Worm (Caenorhabditis elegans) whole organism, early embryonic: ENCODE data around the gene str-155.

Experiments used
- B0310.2 ChIP-seq: sonication (generic microtip); optimal IDR thresholded peaks from 2 replicates; lab custom pipeline; 2016; ENCODE audit warnings: mild to moderate bottlenecking, missing genetic modification characterization, missing compliant biosample characterization
- F13C5.2 ChIP-seq: sonication (generic microtip); optimal IDR thresholded peaks from 2 replicates; lab custom pipeline; 2017; ENCODE audit warnings: mild to moderate bottlenecking, missing genetic modification characterization, inconsistent platforms, missing compliant biosample characterization
- aly-1 ChIP-seq: sonication (generic microtip); optimal IDR thresholded peaks from 2 replicates; lab custom pipeline; 2016; ENCODE audit warnings: missing genetic modification characterization, missing compliant biosample characterization
- ama-1 ChIP-seq: fragments of 150-350 bp; optimal IDR thresholded peaks from 2 replicates; lab custom pipeline; 2014
- ceh-13 ChIP-seq: fragments of 200-800 bp; sonication (Bioruptor generic); optimal IDR thresholded peaks from 2 replicates; lab custom pipeline; 2018; ENCODE audit warnings: mild to moderate bottlenecking, missing genetic modification characterization, missing compliant biosample characterization
- ceh-36 ChIP-seq: sonication (generic microtip); optimal IDR thresholded peaks from 2 replicates; lab custom pipeline; 2016; ENCODE audit warnings: missing genetic modification characterization, inconsistent platforms, missing compliant biosample characterization
- ets-7 ChIP-seq: sonication (generic microtip); optimal IDR thresholded peaks from 2 replicates; lab custom pipeline; 2016; ENCODE audit warnings: missing genotype, missing genetic modification characterization, missing compliant biosample characterization
- flt-1 ChIP-seq: fragments of 200-800 bp; sonication (Bioruptor generic); IDR thresholded peaks from 2 replicates; pipeline ENCODE4 v1.3.6; 2022; ENCODE audit warnings: missing genetic modification characterization, missing compliant biosample characterization
- hmbx-1 ChIP-seq: sonication (generic microtip); optimal IDR thresholded peaks from 2 replicates; lab custom pipeline; 2016; ENCODE audit warnings: mild to moderate bottlenecking, missing genetic modification characterization, missing compliant biosample characterization
- hmg-4 ChIP-seq: fragments of 200-800 bp; sonication (Bioruptor generic); optimal IDR thresholded peaks from 2 replicates; lab custom pipeline; 2018; ENCODE audit warnings: mild to moderate bottlenecking, missing genetic modification characterization, missing compliant biosample characterization
- hnd-1 ChIP-seq: sonication (generic microtip); optimal IDR thresholded peaks from 2 replicates; lab custom pipeline; 2016; ENCODE audit warnings: missing genetic modification characterization, missing compliant biosample characterization
- pes-1 ChIP-seq: fragments of 200-800 bp; sonication (Bioruptor generic); IDR thresholded peaks from 2 replicates; pipeline ENCODE4 v1.3.6; 2022; ENCODE audit warnings: missing genetic modification reagents, missing genetic modification characterization, missing compliant biosample characterization
- scrt-1 ChIP-seq: fragments of 200-800 bp; sonication (Bioruptor generic); IDR thresholded peaks from 2 replicates; pipeline ENCODE4 v1.3.6; 2022; ENCODE audit warnings: missing genetic modification characterization, missing compliant biosample characterization
- sea-1 ChIP-seq: fragments of 200-800 bp; sonication (Bioruptor generic); conservative IDR thresholded peaks from 2 replicates; pipeline ENCODE4 v1.3.6; 2022; ENCODE audit warnings: missing genetic modification characterization, missing compliant biosample characterization
- tbx-11 ChIP-seq: fragments of 200-800 bp; sonication (Bioruptor generic); IDR thresholded peaks from 2 replicates; pipeline ENCODE4 v1.3.6; 2022; ENCODE audit warnings: missing genetic modification characterization, missing compliant biosample characterization
- tbx-37 ChIP-seq: fragments of 200-800 bp; sonication (Bioruptor generic); conservative IDR thresholded peaks from 2 replicates; pipeline ENCODE4 v1.3.6; 2022; ENCODE audit warnings: missing genetic modification reagents, missing genetic modification characterization, missing compliant biosample characterization
- tra-4 ChIP-seq: sonication (generic microtip); optimal IDR thresholded peaks from 2 replicates; lab custom pipeline; 2017; ENCODE audit warnings: missing genetic modification characterization, missing compliant biosample characterization

str-155 gene

DNA sequence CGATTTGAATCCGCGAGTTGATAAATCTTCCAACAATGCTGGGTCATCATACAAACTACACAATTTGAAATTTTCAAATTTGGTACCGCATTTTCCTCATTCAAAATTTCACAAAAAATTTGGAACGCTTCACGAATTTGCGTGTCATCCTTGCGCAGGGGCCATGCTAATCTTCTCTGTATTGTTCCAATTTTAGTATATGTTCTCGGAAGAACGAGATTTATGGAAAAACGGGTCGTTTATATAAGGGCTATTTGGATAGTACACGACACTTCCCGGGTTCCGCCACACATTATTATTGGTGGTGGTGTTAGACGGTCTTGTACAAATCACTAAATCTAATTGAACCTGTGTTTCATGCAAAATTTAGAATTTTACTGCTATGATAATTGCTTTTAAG, 30.4 kb upstream of the str-155 start:
- TF ChIP-seq flt-1 = no peak
- TF ChIP-seq tbx-11 = no peak
- TF ChIP-seq ceh-36 (tag; lab: Kevin White, UChicago) = peak; percentile 1
- no peak for TF ChIP-seq scrt-1 (GFP tag; lab: Robert Waterston, UW)
- TF ChIP-seq ama-1 (lab: Kevin White, UChicago) = no peak
- TF ChIP-seq sea-1 (GFP tag; lab: Robert Waterston, UW) = 0 out of 2 replicates have a peak, but pooled peaks have one; percentile 49
- TF ChIP-seq pes-1 (GFP tag; lab: Robert Waterston, UW) = 0 out of 2 replicates have a peak, but pooled peaks have one; percentile 59
- TF ChIP-seq tra-4 (tag; lab: Kevin White, UChicago) = no peak
- TF ChIP-seq B0310.2 (tag; lab: Kevin White, UChicago) = no peak
- no peak for TF ChIP-seq hmg-4

DNA sequence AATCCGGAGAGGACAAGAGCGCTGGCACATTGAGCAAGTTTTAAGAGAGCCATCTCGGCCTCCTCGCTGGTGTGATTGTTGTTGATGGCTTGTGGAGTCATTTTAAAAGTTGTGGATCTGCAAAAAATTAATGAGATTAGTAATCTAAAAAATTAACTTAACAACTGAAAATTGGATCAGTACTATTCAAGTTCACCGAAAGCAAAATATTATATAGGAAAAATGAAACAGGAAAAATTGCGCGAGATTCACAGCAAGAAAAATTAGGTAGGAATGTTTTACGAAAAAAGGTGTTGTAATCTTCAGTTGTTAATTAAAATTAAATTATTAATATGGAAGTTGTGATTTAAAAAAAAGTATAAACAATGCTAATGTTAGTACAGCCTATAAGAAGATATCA, 28.5 kb upstream of the str-155 start, which contains the start of gene T08B6.1:
TSS of gene T08B6.1 (minus strand) at position 101 of the 400 bp plus-strand sequence.
- no peak for TF ChIP-seq scrt-1 (GFP tag; lab: Robert Waterston, UW)
- no peak for TF ChIP-seq tra-4 (tag; lab: Kevin White, UChicago)
- TF ChIP-seq flt-1 = no peak
- TF ChIP-seq ets-7 = no peak
- TF ChIP-seq F13C5.2 (tag; lab: Kevin White, UChicago) = no peak
- no peak for TF ChIP-seq ceh-36 (tag; lab: Kevin White, UChicago)
- TF ChIP-seq tbx-11 = no peak
- no peak for TF ChIP-seq sea-1 (GFP tag; lab: Robert Waterston, UW)

DNA sequence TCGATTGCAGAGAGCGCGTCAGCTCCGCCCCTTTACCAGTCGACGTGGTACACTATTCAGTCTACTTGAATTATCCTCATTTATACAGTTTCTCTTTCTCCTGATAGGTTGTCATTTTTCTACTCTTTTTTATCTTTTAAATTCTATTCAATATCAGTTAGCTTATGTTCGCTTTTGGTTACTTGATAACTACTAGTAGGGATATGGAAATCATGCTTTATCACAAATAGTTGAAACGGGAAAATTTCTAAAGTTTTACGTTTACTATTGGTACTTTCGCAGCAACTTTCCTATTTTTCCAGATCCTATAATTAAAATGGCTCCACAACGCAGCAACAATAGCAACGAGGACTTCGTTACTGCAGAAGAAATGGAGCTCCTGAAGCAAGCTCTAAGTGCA, 26.2 kb upstream of the str-155 start, which contains the start of gene sgnh-1:
TSS of gene sgnh-1 (plus strand) at position 301 of the 400 bp plus-strand sequence.
- TF ChIP-seq flt-1 (no peak), sea-1 (GFP tag; lab: Robert Waterston, UW) (no peak), tbx-37 (no peak), ama-1 (lab: Kevin White, UChicago) (no peak), pes-1 (GFP tag; lab: Robert Waterston, UW) (no peak), scrt-1 (GFP tag; lab: Robert Waterston, UW) (no peak), F13C5.2 (tag; lab: Kevin White, UChicago) (no peak), hnd-1 (tag; lab: Kevin White, UChicago) (no peak)

DNA sequence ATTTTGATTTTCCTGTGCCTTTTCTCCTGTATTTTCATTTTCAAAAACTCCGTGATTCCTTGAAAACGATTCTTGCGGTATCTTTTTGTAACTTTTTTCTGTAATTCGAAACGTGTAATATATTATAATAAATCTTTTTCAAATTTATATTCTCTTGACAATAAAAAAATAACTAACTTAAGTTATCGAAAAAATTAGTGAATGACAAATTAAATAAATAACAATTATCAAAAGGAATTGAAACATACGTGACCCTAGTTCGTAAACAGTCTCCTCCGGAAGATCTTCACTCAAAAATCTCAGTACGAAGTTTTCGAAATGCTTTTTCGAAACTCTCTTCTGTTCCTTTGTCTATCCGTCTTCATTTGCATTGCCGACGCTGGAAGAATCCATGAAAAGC, 25.2 kb upstream of the str-155 start, which contains the start of gene T08B6.9:
TSS of gene T08B6.9 (plus strand) at position 301 of the 400 bp plus-strand sequence.
- TF ChIP-seq tbx-37 (no peak), pes-1 (GFP tag; lab: Robert Waterston, UW) (no peak), tra-4 (tag; lab: Kevin White, UChicago) (no peak)

DNA sequence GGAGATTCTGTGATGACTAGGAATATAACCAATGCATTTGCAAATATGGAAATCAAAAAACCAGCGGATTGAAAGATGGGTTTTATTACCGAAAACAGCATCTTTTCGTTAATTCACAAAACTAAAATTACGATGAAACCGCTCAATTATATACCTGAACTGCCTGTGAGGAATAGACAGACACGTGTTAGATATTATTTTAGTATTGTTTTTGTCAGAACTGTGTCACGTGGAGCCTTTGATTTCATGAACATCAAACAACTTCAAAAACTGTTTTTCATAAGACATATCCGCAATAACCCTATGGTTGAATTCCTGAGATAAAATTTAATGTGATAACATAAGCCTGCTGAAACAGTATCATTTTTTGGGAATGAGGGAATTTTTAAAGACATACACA, 11.8 kb upstream of the str-155 start, which contains the start of gene str-161:
TSS of gene str-161 (minus strand) at position 101 of the 400 bp plus-strand sequence.
- TF ChIP-seq ets-7 = no peak
- no peak for TF ChIP-seq flt-1
- no peak for TF ChIP-seq hnd-1 (tag; lab: Kevin White, UChicago)
- no peak for TF ChIP-seq F13C5.2 (tag; lab: Kevin White, UChicago)
- TF ChIP-seq hmg-4 = no peak
- TF ChIP-seq ceh-36 (tag; lab: Kevin White, UChicago) = no peak
- no peak for TF ChIP-seq aly-1

DNA sequence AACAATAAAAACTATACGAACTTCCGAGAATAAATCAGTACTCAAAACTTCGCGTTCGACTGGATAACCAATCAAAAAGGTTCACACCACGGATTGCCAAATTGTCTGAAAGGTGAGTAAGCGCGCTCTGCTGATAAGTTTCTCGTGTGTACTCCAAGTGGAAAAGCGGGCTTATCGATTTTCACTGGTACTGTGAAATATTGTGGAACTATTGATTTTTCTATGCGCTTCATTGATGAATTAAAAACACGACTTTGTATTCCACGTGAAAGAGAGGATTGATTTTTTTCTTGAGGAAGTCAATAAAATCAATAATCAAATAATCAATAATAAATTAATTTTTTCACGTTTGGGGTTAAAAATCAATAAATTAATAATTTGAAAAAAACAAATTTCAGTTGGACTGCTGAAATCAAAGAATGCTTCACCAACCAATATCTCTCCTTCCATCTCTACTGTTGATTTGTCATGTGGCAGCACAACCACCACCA, 10.1 kb upstream of the str-155 start, which contains the start of gene T08B6.4:
TSS of gene T08B6.4 (plus strand) at position 51 of the 491 bp plus-strand sequence.
- TF ChIP-seq hnd-1 (tag; lab: Kevin White, UChicago) (no peak), scrt-1 (GFP tag; lab: Robert Waterston, UW) (no peak), ceh-36 (tag; lab: Kevin White, UChicago) (no peak), hmbx-1 (tag; lab: Kevin White, UChicago) (no peak), ceh-13 (no peak), B0310.2 (tag; lab: Kevin White, UChicago) (no peak), pes-1 (GFP tag; lab: Robert Waterston, UW) (no peak), tbx-11 (no peak), ets-7 (no peak), F13C5.2 (tag; lab: Kevin White, UChicago) (no peak)

DNA sequence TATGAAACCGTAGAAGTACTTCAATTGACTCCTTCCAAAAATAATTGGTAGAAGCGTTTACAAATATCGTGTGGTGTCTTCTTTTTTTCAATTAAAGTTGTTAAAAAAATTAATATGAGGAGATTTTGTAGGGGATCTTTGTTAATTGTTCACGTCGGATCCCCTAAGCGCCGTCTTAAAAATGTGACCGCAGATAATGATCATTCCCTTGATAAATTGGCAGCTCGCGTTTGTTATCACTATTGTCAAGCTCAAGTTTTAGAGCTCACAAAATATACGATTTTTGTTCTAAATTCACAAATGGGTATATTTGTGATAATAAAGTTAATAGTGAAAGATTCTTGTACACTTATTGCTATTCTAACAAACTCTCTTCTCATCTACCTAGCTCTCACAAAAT, 6.8 kb upstream of the str-155 start, which contains the start of gene str-159:
TSS of gene str-159 (plus strand) at position 301 of the 400 bp plus-strand sequence.
- TF ChIP-seq hmbx-1 (tag; lab: Kevin White, UChicago) = no peak

DNA sequence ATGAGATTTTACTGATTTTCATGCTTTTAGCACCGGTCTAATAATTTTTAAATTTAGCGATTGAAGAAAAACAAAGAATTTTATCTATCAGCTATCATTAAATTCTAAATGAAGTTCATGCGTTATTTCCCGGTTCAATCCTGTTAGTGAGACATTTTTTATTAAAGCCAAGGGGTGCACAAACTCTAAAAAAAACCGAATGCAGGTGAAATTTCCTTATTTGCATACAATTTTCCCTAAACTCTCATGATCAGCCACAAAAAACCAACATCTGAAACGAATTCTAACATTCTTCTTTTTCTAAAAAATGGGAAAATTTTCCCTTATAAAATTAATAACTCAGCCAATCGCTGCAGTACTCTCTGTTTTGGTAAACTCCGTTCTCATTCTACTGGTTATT, 2.7 kb upstream of the str-155 start, which contains the start of gene str-156:
TSS of gene str-156 (plus strand) at position 301 of the 400 bp plus-strand sequence.
- no peak for TF ChIP-seq ama-1 (lab: Kevin White, UChicago)
- no peak for TF ChIP-seq F13C5.2 (tag; lab: Kevin White, UChicago)
- no peak for TF ChIP-seq pes-1 (GFP tag; lab: Robert Waterston, UW)
- no peak for TF ChIP-seq hnd-1 (tag; lab: Kevin White, UChicago)
- TF ChIP-seq scrt-1 (GFP tag; lab: Robert Waterston, UW) = no peak
- TF ChIP-seq ets-7 = no peak
- TF ChIP-seq flt-1 = no peak
- no peak for TF ChIP-seq hmg-4
- no peak for TF ChIP-seq B0310.2 (tag; lab: Kevin White, UChicago)
- no peak for TF ChIP-seq ceh-36 (tag; lab: Kevin White, UChicago)
- no peak for TF ChIP-seq hmbx-1 (tag; lab: Kevin White, UChicago)

DNA sequence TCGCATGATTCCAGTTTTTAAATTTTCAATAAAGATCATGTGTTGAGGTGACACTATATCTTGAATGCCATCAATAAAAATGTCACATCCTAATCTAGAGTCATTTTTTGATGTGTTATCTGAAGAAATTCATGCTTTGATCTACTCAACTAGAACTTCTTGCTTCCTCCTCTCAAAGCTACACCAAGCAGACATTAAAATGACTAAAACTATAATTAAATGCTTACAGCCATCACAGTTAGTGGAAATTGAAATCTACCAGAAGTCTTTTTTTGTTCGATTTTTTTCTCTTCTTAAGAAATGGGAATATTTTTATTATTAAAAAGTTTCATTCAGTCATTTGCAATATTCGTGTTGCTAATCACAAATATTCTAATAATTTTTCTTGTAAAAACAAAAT, 2.0 kb downstream of the str-155 start, which contains the start of gene str-158:
TSS of gene str-158 (plus strand) at position 301 of the 400 bp plus-strand sequence.
- TF ChIP-seq tbx-37 = no peak
- no peak for TF ChIP-seq hmbx-1 (tag; lab: Kevin White, UChicago)
- TF ChIP-seq scrt-1 (GFP tag; lab: Robert Waterston, UW) = no peak
- TF ChIP-seq tbx-11 = no peak
- no peak for TF ChIP-seq hmg-4
- no peak for TF ChIP-seq tra-4 (tag; lab: Kevin White, UChicago)
- TF ChIP-seq flt-1 = no peak
- TF ChIP-seq sea-1 (GFP tag; lab: Robert Waterston, UW) = no peak
